Worm (Caenorhabditis elegans) whole organism, L3 larva: ENCODE results near the gene fpn-1.2.

Experiments
- ZK546.5 ChIP-seq: sonication (generic microtip); optimal IDR thresholded peaks from 2 replicates; lab custom pipeline; 2017; ENCODE audit warnings: missing biosample characterization, missing genetic modification characterization
- ama-1 ChIP-seq: fragments of 150-350 bp; optimal IDR thresholded peaks from 2 replicates; lab custom pipeline; 2018
- egl-27 ChIP-seq: sonication (generic microtip); optimal IDR thresholded peaks from 4 replicates; lab custom pipeline; 2017; ENCODE audit warnings: missing biosample characterization, missing genetic modification reagents, missing genetic modification characterization
- elt-1 ChIP-seq: fragments of 150-350 bp; optimal IDR thresholded peaks from 2 replicates; lab custom pipeline; 2014; ENCODE audit warnings: missing biosample characterization, missing genetic modification characterization
- fos-1 ChIP-seq: fragments of 150-350 bp; optimal IDR thresholded peaks from 2 replicates; lab custom pipeline; 2014; ENCODE audit warnings: missing biosample characterization, missing genetic modification characterization
- nhr-23 ChIP-seq: fragments of 150-350 bp; optimal IDR thresholded peaks from 2 replicates; lab custom pipeline; 2014; ENCODE audit warnings: missing biosample characterization, missing genetic modification reagents, missing genetic modification characterization

- TF ChIP-seq fos-1 (tag; lab: Kevin White, UChicago), result no peak
- no peak for TF ChIP-seq egl-27 (tag; lab: Kevin White, UChicago)
- TF ChIP-seq ama-1 (lab: Kevin White, UChicago), result no peak
- TF ChIP-seq elt-1 (tag; lab: Kevin White, UChicago), result no peak
- no peak for TF ChIP-seq ZK546.5 (tag; lab: Kevin White, UChicago)
- no peak for TF ChIP-seq nhr-23
Observed at ce11 chrV:1480841-1481240, 16.3 kb upstream of the fpn-1.2 start.
